Fruit fly (Drosophila melanogaster): Measurements from ENCODE around the gene CG31642.

Gene CG31642

DNA sequence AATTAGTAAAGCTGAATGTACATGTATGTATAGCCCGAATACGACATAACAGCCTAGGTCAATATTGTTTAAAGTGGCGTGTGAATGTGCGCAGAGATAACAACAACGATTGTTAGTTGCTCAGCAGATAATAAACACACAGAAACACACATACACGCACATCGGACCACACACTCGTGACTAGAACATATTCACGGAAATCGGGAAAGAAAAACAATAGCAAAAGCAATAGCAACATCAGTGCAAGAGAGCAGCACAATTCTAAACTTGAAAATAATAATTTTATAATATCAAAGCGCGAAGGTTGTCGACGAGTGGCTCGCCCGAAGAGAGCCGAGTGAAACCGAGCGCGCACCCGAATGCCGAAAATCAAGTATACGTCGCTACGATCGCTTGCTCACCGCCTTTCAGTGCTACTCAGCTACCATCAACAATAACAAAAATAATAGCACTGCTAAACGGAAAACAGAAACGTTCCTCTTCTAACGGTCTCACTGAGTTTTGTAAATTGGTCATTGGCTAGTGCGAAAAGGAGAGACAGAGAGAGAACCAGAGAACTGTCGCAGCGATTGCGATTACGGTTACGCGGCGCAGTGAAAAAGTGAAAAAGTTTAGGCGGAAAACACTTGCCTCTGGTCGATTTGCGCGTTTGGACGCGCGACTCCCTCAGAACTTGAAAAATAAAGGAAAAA lies 35.2 kb upstream of the CG31642 start (continued):
- TF ChIP-seq CG16815 (GFP tag; optimal IDR thresholded peaks at IDR 0.05) (no peak), CG18619 (GFP tag; optimal IDR thresholded peaks at IDR 0.05) (peak; percentile 26), chm (GFP tag; IDR thresholded peaks at IDR 0.05) (no peak), Poxn (GFP tag; IDR thresholded peaks at IDR 0.05) (no peak), gro (GFP tag; optimal IDR thresholded peaks at IDR 0.05) (no peak), nerfin-1 (tag; optimal IDR thresholded peaks at IDR 0.05) (no peak), Hand (GFP tag; optimal IDR thresholded peaks at IDR 0.05) (no peak), tll (GFP tag; optimal IDR thresholded peaks at IDR 0.05) (no peak), CG17568 (GFP tag; optimal IDR thresholded peaks at IDR 0.05) (peak; percentile 54), HHEX (GFP tag; optimal IDR thresholded peaks at IDR 0.05) (peak; percentile 45), sens (GFP tag) (peak; percentile 83), usp (GFP tag; optimal IDR thresholded peaks at IDR 0.05) (no peak), Meics (GFP tag; optimal IDR thresholded peaks at IDR 0.05) (peak; percentile 46), CG2678 (tag; optimal IDR thresholded peaks at IDR 0.05) (peak; percentile 4), ftz-f1 (GFP tag; optimal IDR thresholded peaks at IDR 0.05) (peak; percentile 96), CG13296 (GFP tag; optimal IDR thresholded peaks at IDR 0.05) (peak; percentile 53), CG32532 (GFP tag; IDR thresholded peaks at IDR 0.05) (no peak; the same call in 1 of the 2 replicates), CG43689 (GFP tag; IDR thresholded peaks at IDR 0.05) (no peak), eve (GFP tag; optimal IDR thresholded peaks at IDR 0.05) (peak in 1 of 2 experiments; percentile 88), Ptx1 (GFP tag; IDR thresholded peaks at IDR 0.05) (no peak), az2 (GFP tag; optimal IDR thresholded peaks at IDR 0.05) (no peak), Lpt (GFP tag; optimal IDR thresholded peaks at IDR 0.05) (no peak), dpn (GFP tag; optimal IDR thresholded peaks at IDR 0.05) (no peak), chn (GFP tag; optimal IDR thresholded peaks at IDR 0.05) (no peak), CrebB (tag; optimal IDR thresholded peaks at IDR 0.05) (peak; percentile 75), HmgZ (tag; optimal IDR thresholded peaks at IDR 0.05) (peak; percentile 41), CG2199 (GFP tag; IDR thresholded peaks at IDR 0.05) (0 out of 3 replicates have a peak, but pooled peaks have one; percentile 24), CG10209 (GFP tag; optimal IDR thresholded peaks at IDR 0.05) (peak; percentile 34), kni (GFP tag; optimal IDR thresholded peaks at IDR 0.05) (peak; percentile 37), pita (GFP tag; optimal IDR thresholded peaks at IDR 0.05) (no peak), Med (GFP tag) (peak; percentile 73), Fer1 (GFP tag; optimal IDR thresholded peaks at IDR 0.05) (peak; percentile 57), CG33557 (GFP tag; optimal IDR thresholded peaks at IDR 0.05) (peak; percentile 36), exex (tag; optimal IDR thresholded peaks at IDR 0.05) (peak; percentile 88), CG31365 (tag; optimal IDR thresholded peaks at IDR 0.05) (no peak), CG6654 (GFP tag; optimal IDR thresholded peaks at IDR 0.05) (no peak), CG8290 (GFP tag; optimal IDR thresholded peaks at IDR 0.05) (no peak), CG8290 (tag; optimal IDR thresholded peaks at IDR 0.05) (peak; percentile 5 to 61), sd (tag; optimal IDR thresholded peaks at IDR 0.05) (peak; percentile 80), CG17829 (tag; optimal IDR thresholded peaks at IDR 0.05) (no peak), stwl (tag; optimal IDR thresholded peaks at IDR 0.05) (no peak), CG3407 (GFP tag; optimal IDR thresholded peaks at IDR 0.05) (no peak), onecut (GFP tag; IDR thresholded peaks at IDR 0.05) (no peak), CG18011 (GFP tag; optimal IDR thresholded peaks at IDR 0.05) (peak; percentile 0), CG3847 (GFP tag; IDR thresholded peaks at IDR 0.05) (no peak), amos (GFP tag; IDR thresholded peaks at IDR 0.05; ENCODE audit: partially characterized antibody) (no peak), Tbp (GFP tag; optimal IDR thresholded peaks at IDR 0.05) (no peak), TFAM (GFP tag; optimal IDR thresholded peaks at IDR 0.05) (no peak), HLHmδ (GFP tag; optimal IDR thresholded peaks at IDR 0.05) (no peak), E2f2 (GFP tag; IDR thresholded peaks at IDR 0.05) (no peak)

All from whole organism, embryonic.